Worm (Caenorhabditis elegans): ENCODE measurements around the gene pro-1.

The pro-1 gene

DNA sequence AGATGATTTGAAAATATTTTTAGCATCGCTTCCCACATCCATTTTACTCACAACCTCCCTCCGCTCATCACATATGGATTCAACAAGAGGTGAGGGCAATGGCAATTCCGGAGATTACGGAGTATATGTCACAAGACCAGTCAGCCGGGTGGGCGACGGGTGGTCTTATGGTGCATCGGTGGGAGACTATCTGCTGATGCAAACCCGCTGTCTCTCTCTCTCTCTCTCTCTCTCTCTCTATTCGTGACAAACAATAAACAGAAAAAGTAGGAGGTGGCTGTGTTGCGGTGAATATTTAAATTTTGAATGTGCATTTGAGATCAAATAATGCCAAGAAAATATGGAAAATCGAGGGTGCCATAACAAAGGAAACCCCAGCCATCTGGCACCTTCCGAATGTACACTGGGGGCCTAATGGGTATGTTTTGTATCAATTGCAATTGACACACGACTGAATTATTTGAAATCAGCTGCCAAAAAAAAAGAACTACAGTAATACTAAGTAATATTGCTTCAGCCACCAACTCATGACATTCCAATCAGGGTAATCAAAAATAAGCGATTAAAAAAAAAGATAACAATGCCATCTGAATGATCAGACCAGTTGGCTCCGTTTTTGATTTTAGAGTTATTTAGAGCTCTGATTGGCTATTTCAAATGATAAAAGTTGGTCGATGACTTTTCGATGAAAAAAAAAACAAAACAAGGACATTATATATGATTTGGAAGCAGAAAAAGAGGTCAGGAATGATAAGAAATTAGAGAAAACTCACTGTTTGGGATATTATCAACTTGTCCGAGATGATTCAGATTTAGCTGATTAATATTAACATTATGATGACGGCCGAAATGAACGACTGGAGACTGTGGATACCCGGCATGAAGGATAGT, 6.3 kb upstream of the pro-1 start:
- peak; percentile 45; the same call in 1 of the 2 replicates for TF ChIP-seq flt-1 (GFP tag; IDR thresholded peaks at IDR 0.05)
- TF ChIP-seq klf-2 (GFP tag; conservative IDR thresholded peaks at IDR 0.05) = no peak
- TF ChIP-seq T22C8.4 (GFP tag; IDR thresholded peaks at IDR 0.05) = no peak

DNA sequence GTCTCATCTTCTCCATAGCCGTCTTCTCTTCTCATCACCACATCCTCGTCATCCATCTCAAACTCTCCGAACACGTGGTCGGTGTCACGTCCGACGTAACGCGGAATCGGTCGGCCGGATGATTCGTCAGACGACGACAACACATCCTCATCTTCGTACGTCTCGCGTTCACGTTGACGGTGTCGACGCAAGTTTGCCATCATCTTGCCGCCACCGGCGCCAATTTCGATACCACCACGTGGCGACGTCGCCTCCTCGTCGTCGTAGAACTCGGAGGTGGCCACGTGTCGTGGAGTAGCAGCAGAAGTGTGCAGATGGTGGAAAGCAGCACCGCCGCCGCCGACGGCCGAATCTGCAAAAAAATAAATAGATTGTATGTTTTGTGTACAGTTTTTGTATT, 5.5 kb upstream of the pro-1 start:
- TF ChIP-seq ztf-23 (GFP tag; IDR thresholded peaks at IDR 0.05) (no peak), tab-1 (GFP tag; IDR thresholded peaks at IDR 0.05) (no peak), flt-1 (GFP tag; IDR thresholded peaks at IDR 0.05) (peak; percentile 61; the same call in 1 of the 2 replicates)

DNA sequence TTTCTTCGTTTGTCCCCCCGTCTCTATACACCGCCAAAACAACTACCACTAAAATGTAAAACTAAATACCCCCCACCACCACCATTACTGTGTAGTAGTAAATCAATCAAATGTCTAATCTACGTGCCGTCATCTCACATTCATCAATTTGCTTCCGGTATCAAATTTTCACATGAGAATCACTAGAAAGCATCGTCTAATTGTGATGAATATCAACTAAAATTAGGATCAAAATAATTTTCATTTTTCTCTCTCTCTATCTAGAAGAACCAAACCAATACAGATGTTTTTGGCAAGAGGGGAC, 4.9 kb upstream of the pro-1 start:
- TF ChIP-seq T22C8.4 (GFP tag; IDR thresholded peaks at IDR 0.05) (no peak), ref-1 (GFP tag; conservative IDR thresholded peaks at IDR 0.05) (no peak), ztf-23 (GFP tag; IDR thresholded peaks at IDR 0.05) (no peak), ztf-29 (GFP tag; IDR thresholded peaks at IDR 0.05) (no peak), flt-1 (GFP tag; IDR thresholded peaks at IDR 0.05) (no peak), cog-1 (tag; optimal IDR thresholded peaks at IDR 0.05) (no peak), klf-2 (GFP tag; conservative IDR thresholded peaks at IDR 0.05) (no peak), med-1 (GFP tag; optimal IDR thresholded peaks at IDR 0.05; ENCODE audit: insufficient read depth) (no peak), tab-1 (GFP tag; IDR thresholded peaks at IDR 0.05) (no peak)

DNA sequence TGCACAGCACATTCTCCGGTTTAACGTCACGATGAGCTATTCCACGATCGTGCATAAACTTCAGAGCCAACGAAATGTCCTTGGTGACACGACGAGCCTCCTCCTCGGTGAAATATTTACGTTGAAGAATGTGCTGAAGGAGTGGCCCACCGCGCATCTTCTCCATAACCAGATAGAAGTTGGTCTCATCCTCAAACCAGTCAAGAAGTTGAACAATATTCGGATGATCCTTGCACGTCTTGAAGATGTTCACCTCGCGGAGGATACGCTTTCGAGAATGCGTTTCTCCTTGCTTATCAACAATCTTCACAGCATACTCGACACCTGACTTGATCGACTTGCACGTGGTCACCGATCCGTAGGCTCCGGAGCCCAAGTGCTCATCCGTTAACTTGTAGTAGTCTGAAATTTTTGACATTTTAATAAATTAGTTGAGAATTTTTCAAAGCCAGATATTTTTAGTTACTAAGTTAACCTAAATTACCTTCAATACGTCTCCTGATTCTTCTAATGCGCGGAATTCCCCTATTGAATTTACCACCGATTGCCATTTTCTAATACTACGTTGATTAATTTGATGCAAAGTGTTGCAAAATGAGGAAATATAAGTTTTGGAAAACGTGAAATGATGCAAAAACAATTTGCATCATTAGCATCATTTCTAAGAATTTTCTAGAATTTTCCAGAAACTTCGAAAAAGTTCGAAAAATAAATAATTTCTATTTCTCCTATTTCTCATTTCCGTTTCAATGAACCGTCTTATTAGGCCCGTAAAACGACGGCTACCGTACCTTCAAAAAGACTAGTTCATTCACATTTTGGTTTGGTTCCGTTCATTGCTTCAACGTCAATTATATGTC, 4.4 kb upstream of the pro-1 start:
- TF ChIP-seq ztf-23 (GFP tag; IDR thresholded peaks at IDR 0.05) = no peak
- no peak for TF ChIP-seq T22C8.4 (GFP tag; IDR thresholded peaks at IDR 0.05)
- TF ChIP-seq ref-1 (GFP tag; conservative IDR thresholded peaks at IDR 0.05) = no peak
- no peak for TF ChIP-seq ztf-29 (GFP tag; IDR thresholded peaks at IDR 0.05)
- no peak for TF ChIP-seq med-1 (GFP tag; optimal IDR thresholded peaks at IDR 0.05; ENCODE audit: insufficient read depth)
- TF ChIP-seq klf-2 (GFP tag; conservative IDR thresholded peaks at IDR 0.05) = no peak
- TF ChIP-seq cog-1 (tag; optimal IDR thresholded peaks at IDR 0.05) = no peak
- no peak for TF ChIP-seq flt-1 (GFP tag; IDR thresholded peaks at IDR 0.05)
- no peak for TF ChIP-seq tab-1 (GFP tag; IDR thresholded peaks at IDR 0.05)

DNA sequence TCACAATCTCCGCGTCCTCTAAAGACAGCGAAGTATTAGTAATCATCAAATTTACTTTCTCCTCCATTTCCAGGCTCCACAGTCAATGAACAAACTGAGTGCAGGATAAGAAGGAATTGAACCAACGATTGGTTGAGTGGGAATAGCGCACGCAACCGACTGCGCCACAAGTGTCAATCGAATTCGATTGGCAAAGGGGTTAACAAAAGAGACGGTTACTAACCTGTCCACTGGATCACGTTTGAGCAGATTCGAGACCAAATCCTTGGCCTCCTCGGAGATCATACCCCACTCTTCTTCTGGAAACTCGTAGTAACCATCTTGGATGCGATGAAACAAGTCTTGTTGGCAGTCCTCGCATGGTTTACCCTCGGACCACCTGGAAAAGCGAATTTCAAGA, 3.4 kb upstream of the pro-1 start:
- TF ChIP-seq ref-1 (GFP tag; conservative IDR thresholded peaks at IDR 0.05) (0 out of 2 replicates have a peak, but pooled peaks have one; percentile 12), cog-1 (tag; optimal IDR thresholded peaks at IDR 0.05) (no peak), ztf-29 (GFP tag; IDR thresholded peaks at IDR 0.05) (no peak), flt-1 (GFP tag; IDR thresholded peaks at IDR 0.05) (peak; percentile 73), med-1 (GFP tag; optimal IDR thresholded peaks at IDR 0.05; ENCODE audit: insufficient read depth) (no peak), tab-1 (GFP tag; IDR thresholded peaks at IDR 0.05) (no peak), klf-2 (GFP tag; conservative IDR thresholded peaks at IDR 0.05) (no peak), T22C8.4 (GFP tag; IDR thresholded peaks at IDR 0.05) (no peak), ztf-23 (GFP tag; IDR thresholded peaks at IDR 0.05) (no peak)

DNA sequence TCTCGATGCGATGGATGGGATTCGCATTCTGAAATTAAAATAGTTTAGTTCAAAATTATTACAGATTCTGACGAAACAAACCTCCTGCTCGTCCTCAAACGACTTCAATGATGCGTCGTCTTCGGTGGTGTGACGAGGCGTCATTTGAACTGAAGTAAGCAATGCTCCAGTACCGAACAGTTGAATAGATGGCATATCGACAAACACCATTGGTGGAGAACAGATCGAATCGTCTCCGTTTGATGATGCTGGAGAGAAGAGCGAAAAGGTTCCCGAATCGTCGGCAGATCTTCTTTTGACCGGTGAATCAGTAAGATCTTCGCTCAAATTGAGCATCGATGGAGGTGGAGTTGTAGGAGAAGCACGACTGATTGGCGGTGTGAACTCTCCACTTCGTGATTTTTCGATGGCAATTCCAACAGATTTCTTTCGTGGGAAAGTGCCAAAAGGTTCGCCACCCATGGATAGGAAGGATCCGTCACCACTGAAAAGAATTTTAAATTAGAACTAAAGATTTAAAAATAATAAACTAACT, 2.6 kb upstream of the pro-1 start:
- TF ChIP-seq tab-1 (GFP tag; IDR thresholded peaks at IDR 0.05) = no peak
- TF ChIP-seq T22C8.4 (GFP tag; IDR thresholded peaks at IDR 0.05) = 0 out of 2 replicates have a peak, but pooled peaks have one; percentile 13

DNA sequence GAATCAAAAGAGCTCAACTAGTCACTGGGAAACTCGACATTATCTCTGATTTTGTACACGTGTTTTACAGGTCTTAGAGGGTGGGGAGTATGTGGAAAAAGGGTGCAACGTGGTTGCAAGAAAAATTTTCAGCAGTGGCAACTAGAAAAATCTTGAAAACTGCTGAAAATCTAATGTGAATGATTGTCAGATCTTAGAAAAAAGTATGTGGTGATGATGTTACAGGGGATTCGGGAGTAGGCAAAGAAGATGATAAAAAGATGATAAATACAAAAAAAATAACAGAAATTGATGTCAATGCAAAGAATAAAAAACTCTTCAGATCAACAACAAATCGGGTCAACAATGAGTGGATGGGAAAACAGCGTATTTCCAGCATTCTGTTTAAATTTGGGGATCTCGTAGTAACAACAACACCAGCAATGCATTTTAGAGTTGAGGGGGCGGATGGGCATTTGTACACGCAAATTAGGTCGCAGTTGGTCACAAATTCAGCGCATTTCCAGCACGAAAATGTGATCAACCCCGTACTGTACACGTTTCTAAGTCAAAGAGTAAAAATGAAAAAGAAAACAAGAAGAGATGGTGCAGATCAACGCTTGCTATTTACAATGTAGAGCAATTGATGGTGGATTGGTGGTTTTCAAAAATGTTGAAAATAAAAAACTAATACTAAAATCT, 1.8 kb upstream of the pro-1 start:
- no peak for TF ChIP-seq cog-1 (tag; optimal IDR thresholded peaks at IDR 0.05)
- TF ChIP-seq ztf-23 (GFP tag; IDR thresholded peaks at IDR 0.05) = no peak

DNA sequence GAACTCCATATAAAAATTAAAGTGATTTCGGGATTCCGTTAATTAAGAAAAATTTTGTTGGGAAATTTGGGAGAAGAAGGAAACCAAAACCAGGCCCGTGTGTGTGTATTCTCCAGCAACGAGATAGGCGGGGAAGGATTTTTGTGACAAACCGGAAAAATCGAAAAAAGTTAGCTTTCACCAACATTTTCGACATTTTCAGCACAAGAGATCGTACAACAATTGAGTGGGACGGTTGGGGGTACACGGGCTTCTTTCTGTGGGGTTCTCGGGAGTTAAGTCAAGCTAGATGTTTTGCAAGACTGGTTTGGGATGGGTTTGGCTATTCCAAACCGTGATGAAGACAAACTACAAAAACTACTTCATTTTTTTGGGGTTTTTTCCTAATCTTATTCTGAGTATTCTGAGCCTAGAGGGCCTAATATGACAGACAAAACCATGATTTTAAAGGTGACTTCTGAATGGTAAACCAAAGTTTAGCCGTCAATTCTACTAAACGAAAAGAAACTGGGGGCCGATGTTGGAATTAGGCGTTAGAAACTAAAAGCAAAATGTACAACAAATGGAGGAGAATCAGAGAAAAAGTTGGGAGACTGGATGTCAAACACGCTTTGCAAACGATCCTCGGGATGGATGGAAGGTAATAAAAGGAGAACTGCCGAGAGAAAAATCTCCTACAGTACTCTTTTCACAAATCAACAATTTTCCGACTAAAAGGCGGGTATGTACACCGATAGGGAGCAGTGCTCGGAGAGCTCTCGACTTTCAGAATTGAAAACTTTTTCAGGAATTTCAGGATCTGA, 1.1 kb upstream of the pro-1 start:
- TF ChIP-seq flt-1 (GFP tag; IDR thresholded peaks at IDR 0.05) (no peak), ztf-23 (GFP tag; IDR thresholded peaks at IDR 0.05) (no peak), ztf-29 (GFP tag; IDR thresholded peaks at IDR 0.05) (no peak), T22C8.4 (GFP tag; IDR thresholded peaks at IDR 0.05) (no peak), klf-2 (GFP tag; conservative IDR thresholded peaks at IDR 0.05) (no peak), tab-1 (GFP tag; IDR thresholded peaks at IDR 0.05) (no peak)

DNA sequence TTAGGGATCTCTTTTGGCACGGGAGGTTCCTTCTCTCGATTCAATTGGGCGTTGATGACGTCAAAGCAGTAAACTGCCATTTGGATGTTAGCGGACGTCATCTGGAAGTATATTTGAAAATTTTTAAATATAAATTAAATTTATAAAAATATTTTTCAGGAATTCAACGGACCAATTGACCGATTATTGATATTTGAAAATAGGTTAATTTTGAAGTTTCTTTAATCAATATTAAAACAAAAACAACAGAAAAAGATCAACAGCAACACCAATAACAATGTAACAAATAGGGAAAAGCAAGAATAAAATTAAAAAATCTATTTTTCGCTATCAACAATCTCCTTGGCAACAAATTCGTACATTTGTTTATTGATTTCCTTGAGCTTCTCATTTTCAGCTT, 2.6 kb downstream of the pro-1 start, which contains the start of gene R166.3:
TSS of gene R166.3 (minus strand) at position 101 of the 400 bp plus-strand sequence.
- TF ChIP-seq flt-1 (GFP tag; IDR thresholded peaks at IDR 0.05) (no peak), klf-2 (GFP tag; conservative IDR thresholded peaks at IDR 0.05) (no peak), ztf-29 (GFP tag; IDR thresholded peaks at IDR 0.05) (no peak), ztf-23 (GFP tag; IDR thresholded peaks at IDR 0.05) (no peak), med-1 (GFP tag; optimal IDR thresholded peaks at IDR 0.05; ENCODE audit: insufficient read depth) (no peak), cog-1 (tag; optimal IDR thresholded peaks at IDR 0.05) (no peak), ref-1 (GFP tag; conservative IDR thresholded peaks at IDR 0.05) (no peak), T22C8.4 (GFP tag; IDR thresholded peaks at IDR 0.05) (no peak), tab-1 (GFP tag; IDR thresholded peaks at IDR 0.05) (no peak)

Data from whole organism, midembryonic.